Fruit fly (Drosophila melanogaster): Measurements from ENCODE around the gene Cyp316a1.

Cyp316a1 gene

DNA sequence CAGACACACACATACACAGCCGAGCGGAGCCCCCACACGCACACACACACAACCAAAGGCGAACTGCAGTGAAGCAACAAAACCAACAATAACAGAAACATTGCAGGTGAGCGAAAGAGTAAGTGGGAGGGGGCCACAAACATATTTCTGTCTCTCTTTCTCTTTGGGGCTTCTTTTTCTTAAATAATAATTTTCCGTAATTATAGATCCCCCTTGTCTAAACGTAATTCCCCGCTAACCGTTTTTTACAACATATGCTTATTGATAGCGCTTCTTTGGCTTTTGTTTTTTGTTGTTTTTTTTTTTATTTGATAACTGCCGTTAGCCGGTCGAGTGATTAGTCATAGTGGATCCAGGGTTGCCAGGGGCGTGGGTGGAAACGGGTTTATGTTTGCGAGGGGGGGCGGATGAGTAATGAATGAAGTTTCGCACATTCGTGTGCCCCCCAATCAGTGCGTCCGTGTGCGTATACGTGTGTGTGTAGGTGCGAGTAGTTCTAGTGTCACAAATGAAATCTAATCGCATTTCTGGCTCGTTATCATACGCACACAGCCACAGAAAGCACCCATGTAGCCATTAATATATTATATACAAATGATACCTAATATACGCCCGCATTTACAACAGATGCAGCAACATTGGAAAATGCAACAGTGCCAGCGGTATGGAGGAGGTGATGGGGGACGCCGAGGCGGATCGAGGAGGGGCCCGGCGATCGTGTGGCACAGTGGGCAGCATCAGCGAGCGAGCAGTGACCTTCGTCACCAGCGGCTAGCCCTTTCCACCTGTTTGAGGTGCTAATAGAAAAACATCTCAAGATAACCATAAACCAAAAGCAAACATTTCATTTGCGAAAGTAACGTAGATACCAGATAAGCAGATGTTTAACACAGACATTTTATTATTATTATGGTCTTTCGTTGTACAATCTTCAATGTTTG lies 37.7 kb downstream of the Cyp316a1 start (continued):
- TF ChIP-seq zfh2 (GFP tag; optimal IDR thresholded peaks at IDR 0.05) (peak; percentile 3), Ptx1 (GFP tag; IDR thresholded peaks at IDR 0.05) (0 out of 2 replicates have a peak, but pooled peaks have one; percentile 10), Rfx (GFP tag; IDR thresholded peaks at IDR 0.05) (peak; percentile 59; the same call in 1 of the 2 replicates), Atf6 (GFP tag; IDR thresholded peaks at IDR 0.05) (peak; percentile 47; the same call in 1 of the 2 replicates), gt (GFP tag; IDR thresholded peaks at IDR 0.05) (no peak), Lhr (GFP tag; optimal IDR thresholded peaks at IDR 0.05) (no peak), ap (GFP tag; IDR thresholded peaks at IDR 0.05) (no peak), CG9727 (GFP tag; optimal IDR thresholded peaks at IDR 0.05) (no peak), CG12942 (GFP tag; optimal IDR thresholded peaks at IDR 0.05) (no peak), Adf1 (GFP tag; IDR thresholded peaks at IDR 0.05) (no peak), rib (GFP tag; IDR thresholded peaks at IDR 0.05) (peak; percentile 68), sens-2 (GFP tag; IDR thresholded peaks at IDR 0.05) (peak; percentile 39; the same call in 1 of the 2 replicates), cato (GFP tag; optimal IDR thresholded peaks at IDR 0.05; ENCODE audit: borderline replicate concordance) (no peak), Mes4 (GFP tag; optimal IDR thresholded peaks at IDR 0.05) (no peak), fd3F (GFP tag; optimal IDR thresholded peaks at IDR 0.05) (no peak), dpn (GFP tag; optimal IDR thresholded peaks at IDR 0.05) (peak in 1 of 2 experiments; percentile 29), CG9215 (GFP tag; IDR thresholded peaks at IDR 0.05) (no peak), CG4424 (GFP tag; optimal IDR thresholded peaks at IDR 0.05) (no peak), lab (GFP tag; optimal IDR thresholded peaks at IDR 0.05) (peak; percentile 55), CG4360 (GFP tag; IDR thresholded peaks at IDR 0.05) (peak; percentile 81), CG10209 (GFP tag; optimal IDR thresholded peaks at IDR 0.05) (peak; percentile 20), CG7357 (GFP tag; IDR thresholded peaks at IDR 0.05) (no peak), shn (GFP tag; optimal IDR thresholded peaks at IDR 0.05) (peak; percentile 39), CG4617 (GFP tag; optimal IDR thresholded peaks at IDR 0.05; ENCODE audit: borderline replicate concordance) (no peak), Dek (tag; optimal IDR thresholded peaks at IDR 0.05) (no peak), GATAe (GFP tag; conservative IDR thresholded peaks at IDR 0.05) (peak; percentile 94), Nf-YB (GFP tag; optimal IDR thresholded peaks at IDR 0.05) (no peak), cg (GFP tag; optimal IDR thresholded peaks at IDR 0.05) (peak; percentile 86), CG4282 (GFP tag; optimal IDR thresholded peaks at IDR 0.05) (no peak), Hand (GFP tag; optimal IDR thresholded peaks at IDR 0.05) (no peak), CG18262 (tag; optimal IDR thresholded peaks at IDR 0.05) (no peak), sd (tag; optimal IDR thresholded peaks at IDR 0.05) (peak; percentile 73), Drgx (GFP tag; IDR thresholded peaks at IDR 0.05) (peak; percentile 63), CG17802 (tag; optimal IDR thresholded peaks at IDR 0.05) (no peak), Gug (GFP tag; IDR thresholded peaks at IDR 0.05) (peak; percentile 33; the same call in 2 of the 4 replicates), CG17912 (GFP tag; optimal IDR thresholded peaks at IDR 0.05) (no peak), zf30C (GFP tag; optimal IDR thresholded peaks at IDR 0.05) (no peak), CG18619 (GFP tag; optimal IDR thresholded peaks at IDR 0.05) (no peak), sisA (GFP tag; IDR thresholded peaks at IDR 0.05) (peak; percentile 35; the same call in 1 of the 2 replicates), Antp (GFP tag; optimal IDR thresholded peaks at IDR 0.05) (peak; percentile 4), otp (GFP tag; IDR thresholded peaks at IDR 0.05) (0 out of 3 replicates have a peak, but pooled peaks have one; percentile 43), CG9797 (GFP tag; optimal IDR thresholded peaks at IDR 0.05) (no peak), Dref (GFP tag; IDR thresholded peaks at IDR 0.05) (no peak), hth (optimal IDR thresholded peaks at IDR 0.05) (no peak), bsh (GFP tag; optimal IDR thresholded peaks at IDR 0.05) (peak in 1 of 2 experiments; percentile 15), fu2 (GFP tag; optimal IDR thresholded peaks at IDR 0.05) (no peak), Xbp1 (GFP tag; optimal IDR thresholded peaks at IDR 0.05) (peak; percentile 31), CG8290 (GFP tag; optimal IDR thresholded peaks at IDR 0.05) (no peak), CG8290 (tag; optimal IDR thresholded peaks at IDR 0.05) (peak in 1 of 2 experiments; percentile 63)
